Fruit fly (Drosophila melanogaster) S2 (cell line): ENCODE measurements around the gene CG42763.

Source experiments
- CG8478 ChIP-seq: fragments of >200 bp; optimal IDR thresholded peaks from 2 replicates; lab custom pipeline; 2018
- CTCF ChIP-seq, 2 experiments: fragments of >200 bp; optimal IDR thresholded peaks; 2 replicates each; lab custom pipeline; 2018

dm6 chr2L:8170600-8171182 is 25.8 kb upstream of the CG42763 start:
- TF ChIP-seq CG8478 (no peak), CTCF (optimal IDR thresholded peaks at IDR 0.05; lab: Kevin White, UChicago) (no peak)
